Worm (Caenorhabditis elegans) whole organism, L1 larva: ENCODE results near the gene sma-3.

Experiments used
- aly-2 ChIP-seq: fragments of 150-350 bp; optimal IDR thresholded peaks from 2 replicates; lab custom pipeline; 2014; ENCODE audit warnings: missing biosample characterization, missing genetic modification characterization
- ama-1 ChIP-seq: fragments of 150-350 bp; optimal IDR thresholded peaks from 2 replicates; lab custom pipeline; 2014
- ces-1 ChIP-seq: fragments of 150-350 bp; optimal IDR thresholded peaks from 2 replicates; lab custom pipeline; 2014; ENCODE audit warnings: missing biosample characterization, missing genetic modification reagents, missing genetic modification characterization
- elt-2 ChIP-seq: sonication (generic microtip); optimal IDR thresholded peaks from 2 replicates; lab custom pipeline; 2016; ENCODE audit warnings: missing genetic modification characterization, mild to moderate bottlenecking, inconsistent platforms, missing compliant biosample characterization, missing genetic modification reagents
- nhr-237 ChIP-seq: fragments of 150-350 bp; optimal IDR thresholded peaks from 2 replicates; lab custom pipeline; 2014; ENCODE audit warnings: missing biosample characterization, missing genetic modification characterization
- pqm-1 ChIP-seq: sonication (generic microtip); optimal IDR thresholded peaks from 3 replicates; lab custom pipeline; 2017; ENCODE audit warnings: missing biosample characterization, missing genetic modification characterization
- unc-86 ChIP-seq: sonication (generic microtip); optimal IDR thresholded peaks from 2 replicates; lab custom pipeline; 2016; ENCODE audit warnings: missing genetic modification characterization, missing compliant biosample characterization

DNA sequence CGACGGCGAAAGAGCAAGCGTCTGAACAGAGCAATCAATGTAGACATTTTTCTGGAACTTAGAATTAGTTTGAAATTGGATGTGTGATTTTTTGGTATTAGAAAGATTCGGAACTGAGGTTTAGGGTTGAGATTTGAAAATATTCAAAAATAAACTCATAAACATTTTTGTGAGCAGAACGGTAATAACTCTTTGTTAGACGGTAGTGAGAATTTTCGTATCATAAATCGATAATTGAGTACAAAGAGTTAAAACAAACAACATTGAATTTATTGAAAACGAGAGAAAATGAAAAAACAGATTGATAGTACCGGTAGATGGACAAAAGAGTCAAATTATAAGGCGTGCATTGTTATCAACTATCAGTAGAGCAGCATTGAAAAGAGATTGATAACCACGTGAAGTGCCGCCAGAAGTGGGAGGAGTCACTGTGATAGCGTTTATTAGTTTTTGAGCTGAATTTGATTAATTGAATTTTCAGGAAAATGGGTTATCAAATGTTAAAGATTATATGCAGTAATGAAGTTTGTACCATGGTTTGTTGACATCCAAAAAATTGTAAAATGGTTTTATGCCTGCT is 44.4 kb downstream of the sma-3 start, which contains the start of gene F28F5.6:
- TF ChIP-seq unc-86 = no peak
- TF ChIP-seq nhr-237 (tag; lab: Kevin White, UChicago) = no peak
- no peak for TF ChIP-seq ama-1 (lab: Kevin White, UChicago)
- TF ChIP-seq ces-1 (GFP tag; lab: Kevin White, UChicago) = no peak
- peak; percentile 62 for TF ChIP-seq pqm-1 (tag; lab: Kevin White, UChicago)
- peak; percentile 91 for TF ChIP-seq elt-2
- TF ChIP-seq aly-2 (tag; lab: Kevin White, UChicago) = no peak
